Fruit fly (Drosophila melanogaster) whole organism, embryonic: ENCODE data around the gene InR.

Experiments
- Ada2b ChIP-seq: fragments of 200-800 bp; sonication (Bioruptor generic); IDR thresholded peaks from 2 replicates; pipeline ENCODE4 v1.3.6; 2022; ENCODE audit warnings: missing biosample characterization, missing genetic modification characterization
- Adf1 ChIP-seq: fragments of 200-800 bp; sonication (Bioruptor generic); IDR thresholded peaks from 2 replicates; pipeline ENCODE4 v1.3.6; 2022; ENCODE audit warnings: missing biosample characterization, missing genetic modification characterization
- Bgb ChIP-seq: fragments of 200-800 bp; sonication (Bioruptor generic); IDR thresholded peaks from 2 replicates; pipeline ENCODE4 v1.3.6; 2022; ENCODE audit warnings: missing biosample characterization, missing genetic modification characterization; ENCODE audit not compliant: partially characterized antibody
- C15 ChIP-seq: fragments of 200-800 bp; sonication (Bioruptor generic); IDR thresholded peaks from 3 replicates; pipeline ENCODE4 v1.3.6; 2022; ENCODE audit warnings: missing biosample characterization, missing genetic modification characterization
- CG10209 ChIP-seq: fragments of 200-800 bp; sonication (Bioruptor generic); optimal IDR thresholded peaks from 3 replicates; lab custom pipeline; 2017; ENCODE audit warnings: missing biosample characterization, mild to moderate bottlenecking, missing genetic modification characterization, missing genetic modification reagents
- CG1024 ChIP-seq: fragments of 200-800 bp; sonication (Bioruptor generic); IDR thresholded peaks from 2 replicates; pipeline ENCODE4 v1.3.6; 2022; ENCODE audit warnings: missing biosample characterization, missing genetic modification characterization
- CG10274 ChIP-seq: fragments of 200-800 bp; sonication (Bioruptor generic); optimal IDR thresholded peaks from 3 replicates; lab custom pipeline; 2017; ENCODE audit warnings: missing biosample characterization, mild to moderate bottlenecking, missing genetic modification characterization
- CG10543 ChIP-seq: fragments of 200-800 bp; sonication (Bioruptor generic); optimal IDR thresholded peaks from 3 replicates; lab custom pipeline; 2017; ENCODE audit warnings: missing biosample characterization, mild to moderate bottlenecking, missing genetic modification characterization, moderate library complexity
- CG10565 ChIP-seq: fragments of 200-800 bp; sonication (Bioruptor generic); optimal IDR thresholded peaks from 3 replicates; lab custom pipeline; 2016; ENCODE audit warnings: missing biosample characterization, mild to moderate bottlenecking, missing genetic modification characterization
- CG13296 ChIP-seq: fragments of 200-800 bp; sonication (Bioruptor generic); optimal IDR thresholded peaks from 3 replicates; lab custom pipeline; 2018; ENCODE audit warnings: missing biosample characterization, mild to moderate bottlenecking, missing genetic modification characterization
- CG13624 ChIP-seq: fragments of 200-800 bp; sonication (Bioruptor generic); optimal IDR thresholded peaks from 2 replicates; lab custom pipeline; 2016; ENCODE audit warnings: missing biosample characterization, missing genetic modification characterization
- CG17912 ChIP-seq: fragments of 200-800 bp; sonication (Bioruptor generic); optimal IDR thresholded peaks from 2 replicates; lab custom pipeline; 2018; ENCODE audit warnings: missing biosample characterization, mild to moderate bottlenecking, missing genetic modification characterization
- CG4360 ChIP-seq: fragments of 200-800 bp; sonication (Bioruptor generic); IDR thresholded peaks from 2 replicates; pipeline ENCODE4 v1.3.6; 2022; ENCODE audit warnings: missing biosample characterization, missing genetic modification characterization
- CG4707 ChIP-seq: fragments of 200-800 bp; sonication (Bioruptor generic); optimal IDR thresholded peaks from 2 replicates; lab custom pipeline; 2018; ENCODE audit warnings: missing biosample characterization, mild to moderate bottlenecking, missing genetic modification characterization, moderate library complexity
- CG4820 ChIP-seq: fragments of 200-800 bp; sonication (Bioruptor generic); optimal IDR thresholded peaks from 3 replicates; lab custom pipeline; 2016; ENCODE audit warnings: missing biosample characterization, missing genetic modification characterization
- CG5180 ChIP-seq: fragments of 200-800 bp; sonication (Bioruptor generic); optimal IDR thresholded peaks from 3 replicates; lab custom pipeline; 2017; ENCODE audit warnings: missing biosample characterization, missing genetic modification characterization, mild to moderate bottlenecking, moderate library complexity, missing genetic modification reagents
- CG7839 ChIP-seq: fragments of 200-800 bp; sonication (Bioruptor generic); optimal IDR thresholded peaks from 3 replicates; lab custom pipeline; 2018; ENCODE audit warnings: missing biosample characterization, mild to moderate bottlenecking, missing genetic modification characterization, moderate library complexity
- CG7928 ChIP-seq: fragments of 200-800 bp; sonication (Bioruptor generic); optimal IDR thresholded peaks from 2 replicates; lab custom pipeline; 2017; ENCODE audit warnings: missing biosample characterization, mild to moderate bottlenecking, missing genetic modification characterization
- CG8359 ChIP-seq: fragments of 200-800 bp; sonication (Bioruptor generic); optimal IDR thresholded peaks from 2 replicates; lab custom pipeline; 2017; ENCODE audit warnings: missing biosample characterization, mild to moderate bottlenecking, missing genetic modification characterization, borderline replicate concordance
- CG9215 ChIP-seq: fragments of 200-800 bp; sonication (Bioruptor generic); IDR thresholded peaks from 2 replicates; pipeline ENCODE4 v1.3.6; 2022; ENCODE audit warnings: missing biosample characterization, missing genetic modification characterization
- CG9609 ChIP-seq: fragments of 200-800 bp; sonication (Bioruptor generic); optimal IDR thresholded peaks from 3 replicates; lab custom pipeline; 2016; ENCODE audit warnings: missing biosample characterization, missing genetic modification characterization
- CHES-1-like ChIP-seq: fragments of 200-800 bp; sonication (Bioruptor generic); optimal IDR thresholded peaks from 2 replicates; lab custom pipeline; 2016; ENCODE audit warnings: missing biosample characterization, missing genetic modification characterization
- D19B ChIP-seq: fragments of 200-800 bp; sonication (Bioruptor generic); optimal IDR thresholded peaks from 2 replicates; lab custom pipeline; 2017; ENCODE audit warnings: missing biosample characterization, mild to moderate bottlenecking, missing genetic modification characterization
- Elba2 ChIP-seq: fragments of 200-800 bp; sonication (Bioruptor generic); optimal IDR thresholded peaks from 3 replicates; lab custom pipeline; 2016; ENCODE audit warnings: missing biosample characterization, missing genetic modification characterization
- Fer3 ChIP-seq: fragments of 200-800 bp; sonication (Bioruptor generic); optimal IDR thresholded peaks from 2 replicates; lab custom pipeline; 2018; ENCODE audit warnings: missing biosample characterization, mild to moderate bottlenecking, missing genetic modification characterization, moderate library complexity
- HLH4C ChIP-seq: fragments of 200-800 bp; sonication (Bioruptor generic); IDR thresholded peaks from 3 replicates; pipeline ENCODE4 v1.3.6; 2022; ENCODE audit warnings: missing biosample characterization, missing genetic modification characterization; ENCODE audit not compliant: partially characterized antibody
- HLH54F ChIP-seq: fragments of 200-800 bp; sonication (Bioruptor generic); optimal IDR thresholded peaks from 3 replicates; lab custom pipeline; 2016; ENCODE audit warnings: missing biosample characterization, missing genetic modification characterization
- Hr3 ChIP-seq: fragments of 200-800 bp; sonication (Bioruptor generic); optimal IDR thresholded peaks from 3 replicates; lab custom pipeline; 2016; ENCODE audit warnings: missing biosample characterization, missing genetic modification characterization
- Lim3 ChIP-seq: fragments of 200-800 bp; sonication (Bioruptor generic); IDR thresholded peaks from 2 replicates; pipeline ENCODE4 v1.3.6; 2022; ENCODE audit warnings: missing biosample characterization, missing genetic modification characterization
- Meics ChIP-seq: fragments of 200-800 bp; sonication (Bioruptor generic); optimal IDR thresholded peaks from 2 replicates; lab custom pipeline; 2017; ENCODE audit warnings: missing biosample characterization, mild to moderate bottlenecking, missing genetic modification characterization
- Sin3A ChIP-seq: fragments of >200 bp; optimal IDR thresholded peaks from 2 replicates; lab custom pipeline; 2018
- Sox102F ChIP-seq: fragments of 200-800 bp; sonication (Bioruptor generic); optimal IDR thresholded peaks from 2 replicates; lab custom pipeline; 2018; ENCODE audit warnings: missing biosample characterization, mild to moderate bottlenecking, missing genetic modification characterization, moderate library complexity
- Sry-δ ChIP-seq: fragments of 200-800 bp; sonication (Bioruptor generic); optimal IDR thresholded peaks from 2 replicates; lab custom pipeline; 2016; ENCODE audit warnings: missing biosample characterization, missing genetic modification characterization
- ac ChIP-seq: fragments of 200-800 bp; sonication (Bioruptor generic); optimal IDR thresholded peaks from 3 replicates; lab custom pipeline; 2017; ENCODE audit warnings: missing biosample characterization, mild to moderate bottlenecking, missing genetic modification characterization
- bcd ChIP-seq: fragments of 200-800 bp; sonication (Bioruptor generic); optimal IDR thresholded peaks from 2 replicates; lab custom pipeline; 2017; ENCODE audit warnings: missing biosample characterization, mild to moderate bottlenecking, missing genetic modification characterization
- dysf ChIP-seq: fragments of 200-800 bp; sonication (Bioruptor generic); IDR thresholded peaks from 3 replicates; pipeline ENCODE4 v1.3.6; 2022; ENCODE audit warnings: missing biosample characterization, missing genetic modification characterization
- hb ChIP-seq: fragments of 200-800 bp; sonication (Bioruptor generic); IDR thresholded peaks from 3 replicates; pipeline ENCODE4 v1.3.6; 2022; ENCODE audit warnings: missing biosample characterization, missing genetic modification characterization; ENCODE audit not compliant: partially characterized antibody
- insv ChIP-seq, 2 experiments: fragments of 200-800 bp; sonication (Bioruptor generic); optimal IDR thresholded peaks; 3 replicates each; lab custom pipeline; 2016 to 2018; ENCODE audit warnings: missing biosample characterization in 2 of 2, missing genetic modification characterization in 2 of 2
- inv ChIP-seq: fragments of 200-800 bp; sonication (Bioruptor generic); IDR thresholded peaks from 2 replicates; pipeline ENCODE4 v1.3.6; 2022; ENCODE audit warnings: missing biosample characterization, missing genetic modification characterization; ENCODE audit not compliant: partially characterized antibody
- knrl ChIP-seq: fragments of 200-800 bp; sonication (Bioruptor generic); IDR thresholded peaks from 3 replicates; pipeline ENCODE4 v1.3.6; 2022; ENCODE audit warnings: missing biosample characterization, missing genetic modification characterization; ENCODE audit not compliant: partially characterized antibody
- phol ChIP-seq: fragments of 200-800 bp; sonication (Bioruptor generic); optimal IDR thresholded peaks from 3 replicates; lab custom pipeline; 2018; ENCODE audit warnings: missing biosample characterization, mild to moderate bottlenecking, missing genetic modification characterization, moderate library complexity
- sc ChIP-seq, 3 experiments: fragments of >200 bp in 2 of 3; fragments of 200-800 bp in 1 of 3; sonication (Bioruptor generic) in 1 of 3; optimal IDR thresholded peaks; 2 replicates in 2 of 3; 3 replicates in 1 of 3; lab custom pipeline; 2017; ENCODE audit warnings: mild to moderate bottlenecking in 1 of 3, missing biosample characterization in 1 of 3, missing genetic modification characterization in 1 of 3, missing genetic modification reagents in 1 of 3
- stc ChIP-seq: fragments of 200-800 bp; sonication (Bioruptor generic); IDR thresholded peaks from 2 replicates; pipeline ENCODE4 v1.3.6; 2022; ENCODE audit warnings: missing biosample characterization, missing genetic modification characterization
- tgo ChIP-seq: fragments of 200-800 bp; sonication (Bioruptor generic); IDR thresholded peaks from 3 replicates; pipeline ENCODE4 v1.3.6; 2022; ENCODE audit warnings: missing biosample characterization, missing genetic modification characterization
- tna ChIP-seq: fragments of 200-800 bp; sonication (Bioruptor generic); IDR thresholded peaks from 2 replicates; pipeline ENCODE4 v1.3.6; 2022; ENCODE audit warnings: missing biosample characterization, missing genetic modification characterization; ENCODE audit not compliant: partially characterized antibody
- ttk ChIP-seq: fragments of 200-800 bp; sonication (Bioruptor generic); IDR thresholded peaks from 2 replicates; pipeline ENCODE4 v2.1.2; 2022; ENCODE audit warnings: missing biosample characterization, missing genetic modification characterization
- vnd ChIP-seq: fragments of 200-800 bp; sonication (Bioruptor generic); IDR thresholded peaks from 3 replicates; pipeline ENCODE4 v1.3.6; 2022; ENCODE audit warnings: missing biosample characterization, missing genetic modification characterization; ENCODE audit not compliant: partially characterized antibody
- wdn ChIP-seq: fragments of 200-800 bp; sonication (Bioruptor generic); IDR thresholded peaks from 2 replicates; pipeline ENCODE4 v1.3.6; 2022; ENCODE audit warnings: missing biosample characterization, missing genetic modification characterization
- zfh1 ChIP-seq: fragments of 200-800 bp; sonication (Bioruptor generic); IDR thresholded peaks from 3 replicates; pipeline ENCODE4 v1.3.6; 2022; ENCODE audit warnings: missing biosample characterization, missing genetic modification characterization

The InR gene

DNA sequence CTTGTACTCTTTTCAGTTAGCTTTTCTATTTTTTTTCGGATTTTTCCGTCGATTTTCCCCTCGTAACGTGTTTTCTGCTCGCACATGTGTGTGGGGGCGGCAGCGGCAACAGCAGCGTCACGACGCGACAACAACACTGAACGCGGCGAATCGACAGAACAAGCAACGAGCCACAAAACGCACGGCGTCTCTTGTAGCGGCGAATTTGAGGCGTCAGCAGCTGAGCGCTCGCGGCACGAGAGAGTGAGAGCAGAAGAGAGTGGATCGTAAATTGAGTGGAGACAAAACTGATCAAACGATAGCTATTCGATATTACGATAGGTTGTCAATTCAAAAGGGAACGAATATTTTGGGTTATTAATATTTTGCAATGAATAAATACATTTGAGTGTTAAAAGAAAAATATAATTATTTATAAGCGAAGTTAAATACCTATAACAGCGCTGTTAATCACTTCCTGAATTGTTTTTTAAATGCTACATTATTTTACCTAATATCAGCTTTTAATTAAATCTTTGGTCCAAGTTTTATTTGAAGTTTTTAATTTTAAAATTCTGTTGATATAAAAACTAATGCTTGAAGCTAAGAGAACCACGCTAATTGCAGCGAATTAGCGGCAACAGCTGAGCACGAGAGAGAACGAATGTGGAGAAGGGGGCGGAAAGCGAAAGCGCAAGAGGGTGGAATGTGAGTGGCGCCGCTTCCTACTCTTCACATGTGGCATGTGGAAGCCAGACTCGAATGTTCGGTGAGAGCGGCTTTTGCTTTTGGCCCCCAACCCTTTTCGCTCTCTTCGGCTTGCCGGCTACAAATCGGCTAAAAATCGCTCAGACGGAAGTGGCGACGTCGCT, 14.0 kb upstream of the InR start (continued):
- no peak for TF ChIP-seq Bgb
- peak; percentile 74 for TF ChIP-seq Sox102F (GFP tag; lab: Kevin White, UChicago)
- TF ChIP-seq vnd (GFP tag; lab: Robert Waterston, UW), result no peak
- TF ChIP-seq bcd (GFP tag; lab: Kevin White, UChicago), result peak; percentile 7
- TF ChIP-seq wdn (GFP tag; lab: Robert Waterston, UW), result no peak
- no peak for TF ChIP-seq Sin3A
- no peak for TF ChIP-seq CG9215
- no peak for TF ChIP-seq dysf (GFP tag; lab: Robert Waterston, UW)
- TF ChIP-seq Hr3 (GFP tag; lab: Kevin White, UChicago), result peak; percentile 14
- TF ChIP-seq Sry-δ, result peak; percentile 27
- TF ChIP-seq Lim3 (GFP tag; lab: Robert Waterston, UW), result no peak
- no peak for TF ChIP-seq CG5180
- TF ChIP-seq ttk, result no peak
- TF ChIP-seq CG9609, result no peak
- TF ChIP-seq Fer3 (tag; lab: Kevin White, UChicago), result peak; percentile 23
- no peak for TF ChIP-seq knrl (GFP tag; lab: Robert Waterston, UW)
- peak; percentile 28 for TF ChIP-seq CG17912 (GFP tag; lab: Kevin White, UChicago)
- TF ChIP-seq CG8359 (GFP tag; lab: Kevin White, UChicago), result no peak
- no peak for TF ChIP-seq Elba2 (GFP tag; lab: Kevin White, UChicago)
- peak; percentile 35 for TF ChIP-seq CG13296 (GFP tag; lab: Kevin White, UChicago)
- TF ChIP-seq hb, result no peak
- no peak for TF ChIP-seq HLH54F
- TF ChIP-seq CG10274, result no peak
- no peak for TF ChIP-seq C15 (GFP tag; lab: Robert Waterston, UW)
- TF ChIP-seq CHES-1-like (GFP tag; lab: Kevin White, UChicago), result no peak
- TF ChIP-seq CG10543, result no peak
- TF ChIP-seq ac (GFP tag; lab: Kevin White, UChicago), result no peak
- no peak for TF ChIP-seq CG4360 (GFP tag; lab: Robert Waterston, UW)
- TF ChIP-seq inv (GFP tag; lab: Robert Waterston, UW), result no peak
- TF ChIP-seq D19B (GFP tag; lab: Kevin White, UChicago), result no peak
- no peak for TF ChIP-seq Ada2b (GFP tag; lab: Robert Waterston, UW)
- no peak for TF ChIP-seq stc
- peak; percentile 34 for TF ChIP-seq CG10209
- TF ChIP-seq phol (tag; lab: Kevin White, UChicago), result peak; percentile 72
- TF ChIP-seq CG4820, result peak; percentile 13
- TF ChIP-seq CG7839 (tag; lab: Kevin White, UChicago), result peak; percentile 36
- no peak for TF ChIP-seq CG13624 (GFP tag; lab: Kevin White, UChicago)
- TF ChIP-seq CG7928 (GFP tag; lab: Kevin White, UChicago), result no peak
- no peak for TF ChIP-seq tgo
- TF ChIP-seq CG10565, result no peak
- TF ChIP-seq sc (optimal IDR thresholded peaks at IDR 0.05; lab: Kevin White, UChicago), result no peak
- TF ChIP-seq sc (GFP tag; optimal IDR thresholded peaks at IDR 0.05; lab: Kevin White, UChicago), result no peak
- TF ChIP-seq Meics, result no peak
- no peak for TF ChIP-seq CG4707 (GFP tag; lab: Kevin White, UChicago)
- TF ChIP-seq zfh1 (GFP tag; lab: Robert Waterston, UW), result no peak
- TF ChIP-seq Adf1 (GFP tag; lab: Robert Waterston, UW), result no peak
- TF ChIP-seq HLH4C (GFP tag; lab: Robert Waterston, UW), result no peak
- no peak for TF ChIP-seq tna
- TF ChIP-seq insv (GFP tag; optimal IDR thresholded peaks at IDR 0.05; lab: Kevin White, UChicago), result no peak
- no peak for TF ChIP-seq CG1024 (GFP tag; lab: Robert Waterston, UW)
